Worm (Caenorhabditis elegans): ENCODE results near the gene F58F9.1.
"Not testable (repeated sequence)": the region's sequence is repeated elsewhere in the genome, so short reads cannot be mapped to it uniquely, and the experiment has no call there.

Gene F58F9.1

ce11 chrIV:6232769-6233290 lies 16.8 kb upstream of the F58F9.1 start, which contains the start of gene F58F9.3:
F58F9.3 (plus strand) TSS chrIV:6233240.
- no peak for TF ChIP-seq tbx-37 (GFP tag; conservative IDR thresholded peaks at IDR 0.05)
- TF ChIP-seq pes-1 (GFP tag; IDR thresholded peaks at IDR 0.05), result no peak
- no peak for TF ChIP-seq B0310.2 (tag; optimal IDR thresholded peaks at IDR 0.05)
- TF ChIP-seq F13C5.2 (tag; optimal IDR thresholded peaks at IDR 0.05), result no peak
- TF ChIP-seq hmbx-1 (tag; optimal IDR thresholded peaks at IDR 0.05), result no peak
- TF ChIP-seq scrt-1 (GFP tag; IDR thresholded peaks at IDR 0.05), result no peak
- TF ChIP-seq ets-7 (tag; optimal IDR thresholded peaks at IDR 0.05), result no peak
- no peak for TF ChIP-seq aly-1 (tag; optimal IDR thresholded peaks at IDR 0.05)
- TF ChIP-seq ceh-13 (GFP tag; optimal IDR thresholded peaks at IDR 0.05), result no peak
- TF ChIP-seq tbx-11 (GFP tag; IDR thresholded peaks at IDR 0.05), result no peak
- TF ChIP-seq ceh-36 (tag; optimal IDR thresholded peaks at IDR 0.05), result no peak
- TF ChIP-seq hnd-1 (tag; optimal IDR thresholded peaks at IDR 0.05), result no peak
- TF ChIP-seq ama-1 (optimal IDR thresholded peaks at IDR 0.05), result no peak
- no peak for TF ChIP-seq flt-1 (GFP tag; IDR thresholded peaks at IDR 0.05)
- no peak for TF ChIP-seq sea-1 (GFP tag; conservative IDR thresholded peaks at IDR 0.05)

DNA sequence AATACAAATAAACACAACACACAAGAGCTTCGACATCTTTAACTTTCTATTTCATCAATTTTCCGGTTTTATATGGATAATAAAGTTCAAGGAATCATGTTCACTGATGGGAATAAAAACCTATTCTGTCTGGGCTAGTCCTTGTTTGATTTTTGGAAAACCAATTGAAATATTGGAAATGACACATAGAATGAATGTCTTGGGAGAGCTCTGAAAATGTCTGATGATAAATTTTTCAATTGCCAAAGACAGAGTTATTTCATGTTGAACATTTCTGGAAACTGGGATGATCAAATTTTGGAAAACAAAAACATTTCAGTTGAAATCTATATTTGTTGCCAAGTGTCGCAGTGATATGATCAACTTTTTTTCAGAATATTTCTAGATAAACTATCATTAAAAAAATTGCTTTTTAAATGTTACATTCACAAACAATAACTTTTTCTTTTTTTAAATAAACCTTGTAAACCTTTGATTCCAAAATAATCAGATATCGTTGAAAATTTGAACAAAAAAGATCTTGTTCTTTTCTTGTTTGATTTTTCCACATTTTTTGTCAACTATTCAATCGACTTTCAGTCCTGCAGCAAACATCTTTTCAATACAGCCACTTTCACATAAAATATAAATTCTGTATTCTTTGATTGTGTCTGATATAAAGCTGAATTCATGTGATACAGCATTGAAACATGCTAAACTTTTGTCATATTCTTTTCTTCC lies 12.0 kb upstream of the F58F9.1 start, which contains the start of the genes F58F9.6 and F58F9.8:
Gene F58F9.6, minus strand, starts transcription at position 101 of the 720 bp plus-strand sequence.
Gene F58F9.8, plus strand, starts transcription at position 670 of the 720 bp plus-strand sequence.
- TF ChIP-seq hnd-1 (tag; optimal IDR thresholded peaks at IDR 0.05), result no peak
- TF ChIP-seq ceh-36 (tag; optimal IDR thresholded peaks at IDR 0.05), result no peak
- no peak for TF ChIP-seq hmg-4 (GFP tag; optimal IDR thresholded peaks at IDR 0.05)
- no peak for TF ChIP-seq ets-7 (tag; optimal IDR thresholded peaks at IDR 0.05)
- no peak for TF ChIP-seq pes-1 (GFP tag; IDR thresholded peaks at IDR 0.05)
- TF ChIP-seq aly-1 (tag; optimal IDR thresholded peaks at IDR 0.05), result no peak
- no peak for TF ChIP-seq tbx-11 (GFP tag; IDR thresholded peaks at IDR 0.05)
- TF ChIP-seq F13C5.2 (tag; optimal IDR thresholded peaks at IDR 0.05), result no peak
- no peak for TF ChIP-seq flt-1 (GFP tag; IDR thresholded peaks at IDR 0.05)
- TF ChIP-seq ceh-13 (GFP tag; optimal IDR thresholded peaks at IDR 0.05), result no peak

- TF ChIP-seq ceh-13 (GFP tag; optimal IDR thresholded peaks at IDR 0.05) (no peak), ceh-36 (tag; optimal IDR thresholded peaks at IDR 0.05) (no peak), scrt-1 (GFP tag; IDR thresholded peaks at IDR 0.05) (no peak), aly-1 (tag; optimal IDR thresholded peaks at IDR 0.05) (no peak), sea-1 (GFP tag; conservative IDR thresholded peaks at IDR 0.05) (no peak), B0310.2 (tag; optimal IDR thresholded peaks at IDR 0.05) (no peak), F13C5.2 (tag; optimal IDR thresholded peaks at IDR 0.05) (no peak), ama-1 (optimal IDR thresholded peaks at IDR 0.05) (no peak), hnd-1 (tag; optimal IDR thresholded peaks at IDR 0.05) (no peak), tbx-37 (GFP tag; conservative IDR thresholded peaks at IDR 0.05) (no peak), pes-1 (GFP tag; IDR thresholded peaks at IDR 0.05) (no peak), ets-7 (tag; optimal IDR thresholded peaks at IDR 0.05) (no peak)
Observed at ce11 chrIV:6239993-6240392, 9.6 kb upstream of the F58F9.1 start, which contains the start of gene F58F9.9. F58F9.9 (plus strand) TSS chrIV:6240293.

DNA sequence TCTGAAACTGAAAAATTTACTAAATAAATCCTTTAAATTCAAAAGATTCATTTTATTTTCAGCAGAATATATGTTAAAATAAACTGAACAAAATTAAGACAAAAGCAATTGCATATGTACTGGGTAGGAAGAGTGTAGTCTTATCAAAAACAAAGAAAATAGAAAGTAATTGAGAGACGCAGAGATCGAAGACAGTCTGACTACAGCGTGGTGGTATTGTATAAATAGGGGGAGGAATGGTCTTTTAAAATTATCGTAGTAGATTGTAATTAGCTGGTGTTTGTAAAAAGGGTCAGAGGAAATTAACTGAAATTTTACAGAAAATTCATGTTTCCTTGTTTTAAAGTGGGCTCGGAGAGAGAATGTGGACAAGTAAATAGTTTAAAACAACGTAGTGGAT lies 1.2 kb upstream of the F58F9.1 start, which contains the start of gene acox-3:
Gene acox-3, minus strand, starts transcription at position 7 of the 400 bp plus-strand sequence.
- no peak for TF ChIP-seq ceh-13 (GFP tag; optimal IDR thresholded peaks at IDR 0.05)
- TF ChIP-seq hnd-1 (tag; optimal IDR thresholded peaks at IDR 0.05), result no peak
- TF ChIP-seq hmg-4 (GFP tag; optimal IDR thresholded peaks at IDR 0.05), result no peak
- TF ChIP-seq tra-4 (tag; optimal IDR thresholded peaks at IDR 0.05), result no peak
- no peak for TF ChIP-seq ceh-36 (tag; optimal IDR thresholded peaks at IDR 0.05)
- TF ChIP-seq tbx-11 (GFP tag; IDR thresholded peaks at IDR 0.05), result no peak

DNA sequence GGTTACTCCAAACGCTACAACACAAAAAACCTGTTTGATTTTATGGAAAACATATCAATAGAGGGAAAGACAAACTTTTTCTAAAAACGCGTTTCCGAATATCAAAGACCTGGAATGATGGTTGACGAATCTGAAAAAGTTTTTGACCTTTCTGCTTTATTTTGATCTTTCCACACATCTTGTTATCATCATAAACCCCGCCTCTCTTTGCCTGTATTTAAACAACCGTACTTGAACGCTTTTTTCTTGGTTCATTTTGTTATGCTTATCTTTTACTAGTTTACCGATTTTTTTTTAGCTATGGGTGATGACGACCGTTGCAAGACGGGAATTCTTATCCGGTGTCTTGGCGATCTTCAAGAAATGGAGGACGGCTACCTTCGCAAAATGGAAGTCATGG lies 3.4 kb downstream of the F58F9.1 start, which contains the start of gene T13A10.2:
Gene T13A10.2, plus strand, starts transcription at position 301 of the 400 bp plus-strand sequence.
- not testable (repeated sequence) for TF ChIP-seq ama-1 (optimal IDR thresholded peaks at IDR 0.05); ceh-36 (tag; optimal IDR thresholded peaks at IDR 0.05); scrt-1 (GFP tag; IDR thresholded peaks at IDR 0.05)

DNA sequence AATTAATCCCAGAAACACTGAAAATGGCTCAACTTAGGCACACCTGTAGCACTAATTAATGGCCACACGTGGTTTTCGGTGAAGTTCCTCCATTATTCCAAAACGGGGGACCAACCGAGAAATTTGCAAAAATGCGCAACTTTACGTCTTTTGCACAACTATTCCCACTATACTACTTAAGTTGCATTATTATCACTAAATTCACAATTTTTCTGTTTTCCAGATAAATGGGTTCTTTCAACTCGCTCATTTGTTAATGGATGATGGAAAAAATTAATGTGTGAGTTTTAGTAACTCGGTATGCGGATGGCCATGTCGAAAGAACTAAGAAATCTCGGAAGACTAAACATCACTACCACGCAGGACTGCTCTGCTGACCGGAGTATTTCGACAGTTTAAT lies 5.0 kb downstream of the F58F9.1 start, which contains the start of gene T13A10.64:
Gene T13A10.64, plus strand, starts transcription at position 301 of the 400 bp plus-strand sequence.
- no peak for TF ChIP-seq ets-7 (tag; optimal IDR thresholded peaks at IDR 0.05)
- TF ChIP-seq scrt-1 (GFP tag; IDR thresholded peaks at IDR 0.05), result no peak
- no peak for TF ChIP-seq pes-1 (GFP tag; IDR thresholded peaks at IDR 0.05)
- TF ChIP-seq tbx-11 (GFP tag; IDR thresholded peaks at IDR 0.05), result no peak
- no peak for TF ChIP-seq sea-1 (GFP tag; conservative IDR thresholded peaks at IDR 0.05)
- no peak for TF ChIP-seq aly-1 (tag; optimal IDR thresholded peaks at IDR 0.05)
- no peak for TF ChIP-seq hnd-1 (tag; optimal IDR thresholded peaks at IDR 0.05)
- no peak for TF ChIP-seq flt-1 (GFP tag; IDR thresholded peaks at IDR 0.05)
- no peak for TF ChIP-seq ceh-13 (GFP tag; optimal IDR thresholded peaks at IDR 0.05)
- no peak for TF ChIP-seq tbx-37 (GFP tag; conservative IDR thresholded peaks at IDR 0.05)
- TF ChIP-seq ama-1 (optimal IDR thresholded peaks at IDR 0.05), result no peak
- TF ChIP-seq F13C5.2 (tag; optimal IDR thresholded peaks at IDR 0.05), result no peak
- TF ChIP-seq hmg-4 (GFP tag; optimal IDR thresholded peaks at IDR 0.05), result no peak
- TF ChIP-seq hmbx-1 (tag; optimal IDR thresholded peaks at IDR 0.05), result no peak
- no peak for TF ChIP-seq ceh-36 (tag; optimal IDR thresholded peaks at IDR 0.05)
- no peak for TF ChIP-seq tra-4 (tag; optimal IDR thresholded peaks at IDR 0.05)
- no peak for TF ChIP-seq B0310.2 (tag; optimal IDR thresholded peaks at IDR 0.05)

ce11 chrIV:6258967-6259366 lies 9.3 kb downstream of the F58F9.1 start:
- TF ChIP-seq F13C5.2 (tag; optimal IDR thresholded peaks at IDR 0.05) (no peak), ceh-13 (GFP tag; optimal IDR thresholded peaks at IDR 0.05) (no peak), ets-7 (tag; optimal IDR thresholded peaks at IDR 0.05) (no peak), ama-1 (optimal IDR thresholded peaks at IDR 0.05) (no peak), hmg-4 (GFP tag; optimal IDR thresholded peaks at IDR 0.05) (no peak), tbx-37 (GFP tag; conservative IDR thresholded peaks at IDR 0.05) (no peak)

All from whole organism, early embryonic.